Worm (Caenorhabditis elegans): ENCODE measurements around the gene B0281.1.

DNA sequence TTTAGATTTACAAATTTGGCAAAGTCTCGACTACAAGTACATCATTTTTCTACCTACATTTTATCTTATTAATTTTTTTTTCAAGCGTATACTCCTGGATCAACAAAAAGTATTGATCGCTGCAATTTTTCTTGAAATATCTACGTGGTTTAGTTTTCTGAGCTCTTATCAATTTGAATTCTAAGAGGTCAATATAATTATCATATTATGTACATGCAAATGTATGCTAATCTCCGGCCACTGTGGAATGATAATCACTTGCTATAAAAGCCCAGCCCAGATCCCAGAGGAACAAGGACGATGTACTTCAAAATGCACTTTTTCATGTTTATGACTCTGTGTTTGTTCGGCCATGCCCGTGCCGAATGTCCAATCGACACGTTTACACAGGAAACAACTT lies 43.9 kb downstream of the B0281.1 start, which contains the start of gene F43C11.1:
- no peak for TF ChIP-seq R02D3.7 (tag; optimal IDR thresholded peaks at IDR 0.05)
- TF ChIP-seq ama-1 (optimal IDR thresholded peaks at IDR 0.05): no peak
- no peak for TF ChIP-seq nhr-12 (tag; optimal IDR thresholded peaks at IDR 0.05)
- TF ChIP-seq lin-39 (tag; optimal IDR thresholded peaks at IDR 0.05): no peak
- TF ChIP-seq nhr-237 (tag; optimal IDR thresholded peaks at IDR 0.05): no peak

All from whole organism, L3 larva.